Fruit fly (Drosophila melanogaster): Measurements from ENCODE around the gene vir-1.

dm6 chr2L:12471937-12472336 lies 48.7 kb upstream of the vir-1 start:
- TF ChIP-seq psq (optimal IDR thresholded peaks at IDR 0.05) (no peak), Dll (optimal IDR thresholded peaks at IDR 0.05) (no peak), usp (GFP tag; optimal IDR thresholded peaks at IDR 0.05) (no peak), CG8478 (optimal IDR thresholded peaks at IDR 0.05) (no peak), EcR (GFP tag; optimal IDR thresholded peaks at IDR 0.05) (no peak)

Measured in whole organism.